Fruit fly (Drosophila melanogaster): ENCODE data around the gene Eip75B.

DNA sequence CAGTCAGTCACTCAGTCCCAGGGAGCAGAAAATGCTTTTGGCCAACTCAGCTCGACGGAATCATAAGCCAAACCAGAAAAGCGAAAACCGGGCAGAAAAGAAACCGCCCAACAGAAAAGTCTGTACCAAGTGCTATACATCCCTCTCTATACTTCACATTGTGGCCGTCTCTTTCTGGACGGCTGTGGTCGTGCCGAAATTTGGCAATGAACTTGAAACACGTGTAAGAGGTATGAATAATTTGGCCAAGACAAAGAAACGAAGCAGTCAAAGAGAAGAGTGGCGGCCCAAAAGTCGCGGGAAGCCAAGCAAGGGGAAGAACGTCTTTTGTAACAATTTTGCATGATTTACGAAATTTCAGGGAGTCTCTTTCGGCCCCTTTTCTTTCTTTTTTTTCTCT lies 50.2 kb downstream of the Eip75B start:
- no peak for TF ChIP-seq pan (optimal IDR thresholded peaks at IDR 0.05)
- no peak for TF ChIP-seq foxo (GFP tag; optimal IDR thresholded peaks at IDR 0.05)
- peak; percentile 18 for TF ChIP-seq Sp1 (GFP tag; optimal IDR thresholded peaks at IDR 0.05)
- peak; percentile 10 for TF ChIP-seq Hr83 (GFP tag; optimal IDR thresholded peaks at IDR 0.05; ENCODE audit: poor library complexity, severe bottlenecking)
- TF ChIP-seq usp (GFP tag; optimal IDR thresholded peaks at IDR 0.05), result no peak
- no peak for TF ChIP-seq Myc (optimal IDR thresholded peaks at IDR 0.05)
- TF ChIP-seq br (GFP tag; optimal IDR thresholded peaks at IDR 0.05), result peak; percentile 26
- TF ChIP-seq lola (GFP tag; optimal IDR thresholded peaks at IDR 0.05), result no peak
- no peak for TF ChIP-seq rgr (GFP tag; optimal IDR thresholded peaks at IDR 0.05)
